Fruit fly (Drosophila melanogaster) whole organism, prepupa: Measurements from ENCODE around the gene Patsas.
A peak's percentile ranks its signal among the peaks of the same experiment; 100 is the strongest.

Experiments
- CG10631 ChIP-seq: fragments of 200-800 bp; sonication (Bioruptor generic); optimal IDR thresholded peaks from 2 replicates; lab custom pipeline; 2016; ENCODE audit warnings: missing biosample characterization, missing genetic modification characterization
- CG11762 ChIP-seq: fragments of 200-800 bp; sonication (Bioruptor generic); optimal IDR thresholded peaks from 3 replicates; lab custom pipeline; 2016; ENCODE audit warnings: missing biosample characterization, missing genetic modification characterization; ENCODE audit not compliant: insufficient read depth
- CG11902 ChIP-seq: fragments of 200-800 bp; sonication (Bioruptor generic); optimal IDR thresholded peaks from 3 replicates; lab custom pipeline; 2016; ENCODE audit warnings: missing biosample characterization, missing genetic modification characterization
- CG15336 ChIP-seq: fragments of 200-800 bp; sonication (Bioruptor generic); IDR thresholded peaks from 2 replicates; pipeline ENCODE4 v1.3.6; 2022; ENCODE audit warnings: missing biosample characterization, missing genetic modification characterization
- CG3032 ChIP-seq: fragments of 200-800 bp; optimal IDR thresholded peaks from 2 replicates; lab custom pipeline; 2019; ENCODE audit warnings: missing biosample characterization, mild to moderate bottlenecking, missing genetic modification characterization, moderate library complexity
- CG31627 ChIP-seq: fragments of 200-800 bp; sonication (Bioruptor generic); optimal IDR thresholded peaks from 3 replicates; lab custom pipeline; 2016; ENCODE audit warnings: missing biosample characterization, missing genetic modification characterization
- CG32006 ChIP-seq: fragments of 200-800 bp; sonication (Bioruptor generic); optimal IDR thresholded peaks from 3 replicates; lab custom pipeline; 2017; ENCODE audit warnings: missing biosample characterization, mild to moderate bottlenecking, missing genetic modification characterization
- CG34406 ChIP-seq: fragments of 200-800 bp; sonication (Bioruptor generic); optimal IDR thresholded peaks from 3 replicates; lab custom pipeline; 2016; ENCODE audit warnings: missing biosample characterization, missing genetic modification characterization
- CG4318 ChIP-seq: fragments of 200-800 bp; sonication (Bioruptor generic); optimal IDR thresholded peaks from 3 replicates; lab custom pipeline; 2017; ENCODE audit warnings: missing biosample characterization, mild to moderate bottlenecking, missing genetic modification characterization
- CG6163 ChIP-seq: fragments of 200-800 bp; sonication (Bioruptor generic); IDR thresholded peaks from 3 replicates; pipeline ENCODE4 v1.3.6; 2022; ENCODE audit warnings: missing biosample characterization, missing genetic modification characterization
- CG6276 ChIP-seq: fragments of 200-800 bp; sonication (Bioruptor generic); optimal IDR thresholded peaks from 2 replicates; lab custom pipeline; 2017; ENCODE audit warnings: missing biosample characterization, mild to moderate bottlenecking, missing genetic modification characterization
- CG6792 ChIP-seq: fragments of 200-800 bp; sonication (Bioruptor generic); optimal IDR thresholded peaks from 3 replicates; lab custom pipeline; 2016; ENCODE audit warnings: missing biosample characterization, missing genetic modification characterization
- CG7368 ChIP-seq: fragments of 200-800 bp; sonication (Bioruptor generic); optimal IDR thresholded peaks from 3 replicates; lab custom pipeline; 2016; ENCODE audit warnings: missing biosample characterization, missing genetic modification characterization
- CG8119 ChIP-seq: fragments of 200-800 bp; sonication (Bioruptor generic); IDR thresholded peaks from 3 replicates; pipeline ENCODE4 v1.3.6; 2022; ENCODE audit warnings: missing biosample characterization, missing genetic modification characterization
- Eip75B ChIP-seq: fragments of 200-800 bp; sonication (Bioruptor generic); optimal IDR thresholded peaks from 3 replicates; lab custom pipeline; 2016; ENCODE audit warnings: missing biosample characterization, missing genetic modification characterization
- Eip78C ChIP-seq: fragments of 200-800 bp; sonication (Bioruptor generic); peaks from one replicate; lab custom pipeline; 2016; ENCODE audit warnings: missing biosample characterization, missing genetic modification characterization
- Hr38 ChIP-seq: sonication (Bioruptor generic); optimal IDR thresholded peaks from 2 replicates; lab custom pipeline; 2016; ENCODE audit warnings: missing biosample characterization, missing genetic modification characterization
- Hr4 ChIP-seq: fragments of 200-800 bp; sonication (Bioruptor generic); optimal IDR thresholded peaks from 3 replicates; lab custom pipeline; 2016; ENCODE audit warnings: missing biosample characterization, missing genetic modification characterization
- Met ChIP-seq: fragments of 200-800 bp; sonication (Bioruptor generic); optimal IDR thresholded peaks from 3 replicates; lab custom pipeline; 2016; ENCODE audit warnings: missing biosample characterization, missing genetic modification characterization
- OdsH ChIP-seq: fragments of 200-800 bp; sonication (Bioruptor generic); optimal IDR thresholded peaks from 3 replicates; lab custom pipeline; 2016; ENCODE audit warnings: missing biosample characterization, missing genetic modification characterization
- Smox ChIP-seq: fragments of 200-800 bp; sonication (Bioruptor generic); optimal IDR thresholded peaks from 3 replicates; lab custom pipeline; 2016; ENCODE audit warnings: missing biosample characterization, missing genetic modification characterization
- Sox102F ChIP-seq: fragments of 200-800 bp; sonication (Bioruptor generic); optimal IDR thresholded peaks from 2 replicates; lab custom pipeline; 2016; ENCODE audit warnings: missing biosample characterization, mild to moderate bottlenecking, missing genetic modification characterization
- Sox14 ChIP-seq: fragments of 200-800 bp; sonication (Bioruptor generic); optimal IDR thresholded peaks from 3 replicates; lab custom pipeline; 2016; ENCODE audit warnings: missing biosample characterization, missing genetic modification characterization
- Sox15 ChIP-seq: fragments of 200-800 bp; sonication (Bioruptor generic); optimal IDR thresholded peaks from 3 replicates; lab custom pipeline; 2016; ENCODE audit warnings: missing biosample characterization, missing genetic modification characterization
- achi ChIP-seq: fragments of 200-800 bp; sonication (Bioruptor generic); optimal IDR thresholded peaks from 3 replicates; lab custom pipeline; 2016; ENCODE audit warnings: missing biosample characterization, missing genetic modification characterization
- cyc ChIP-seq: fragments of 200-800 bp; sonication (Bioruptor generic); optimal IDR thresholded peaks from 3 replicates; lab custom pipeline; 2016; ENCODE audit warnings: missing biosample characterization, missing genetic modification characterization
- eg ChIP-seq: fragments of 200-800 bp; sonication (Bioruptor generic); IDR thresholded peaks from 3 replicates; pipeline ENCODE4 v1.3.6; 2022; ENCODE audit warnings: missing biosample characterization, missing genetic modification characterization
- esn ChIP-seq: fragments of 200-800 bp; sonication (Bioruptor generic); optimal IDR thresholded peaks from 2 replicates; lab custom pipeline; 2016; ENCODE audit warnings: missing biosample characterization, mild to moderate bottlenecking, missing genetic modification characterization, moderate library complexity
- fd59A ChIP-seq: fragments of 200-800 bp; sonication (Bioruptor generic); optimal IDR thresholded peaks from 2 replicates; lab custom pipeline; 2017; ENCODE audit warnings: missing biosample characterization, mild to moderate bottlenecking, missing genetic modification characterization, missing genetic modification reagents
- fkh ChIP-seq: fragments of 200-800 bp; sonication (Bioruptor generic); optimal IDR thresholded peaks from 3 replicates; lab custom pipeline; 2017; ENCODE audit warnings: missing biosample characterization, mild to moderate bottlenecking, missing genetic modification characterization, moderate library complexity
- net ChIP-seq: fragments of 200-800 bp; sonication (Bioruptor generic); optimal IDR thresholded peaks from 3 replicates; lab custom pipeline; 2016; ENCODE audit warnings: missing biosample characterization, missing genetic modification characterization
- pdm3 ChIP-seq: fragments of 200-800 bp; sonication (Bioruptor generic); optimal IDR thresholded peaks from 3 replicates; lab custom pipeline; 2016; ENCODE audit warnings: missing biosample characterization, missing genetic modification characterization
- salr ChIP-seq, 2 experiments: fragments of 200-800 bp; sonication (Bioruptor generic); optimal IDR thresholded peaks; 3 replicates each; lab custom pipeline; 2016 to 2018; ENCODE audit warnings: missing biosample characterization in 2 of 2, missing genetic modification characterization in 2 of 2, mild to moderate bottlenecking in 1 of 2
- spab ChIP-seq: fragments of 200-800 bp; sonication (Bioruptor generic); optimal IDR thresholded peaks from 2 replicates; lab custom pipeline; 2017; ENCODE audit warnings: missing biosample characterization, mild to moderate bottlenecking, missing genetic modification characterization, missing genetic modification reagents
- svp ChIP-seq: fragments of 200-800 bp; sonication (Bioruptor generic); peaks from one replicate; lab custom pipeline; 2016; ENCODE audit warnings: missing biosample characterization, missing genetic modification characterization
- vri ChIP-seq: fragments of 200-800 bp; sonication (Bioruptor generic); optimal IDR thresholded peaks from 3 replicates; lab custom pipeline; 2016; ENCODE audit warnings: missing biosample characterization, mild to moderate bottlenecking, missing genetic modification characterization

Gene Patsas

dm6 chr2L:12120000-12120399, 16.9 kb upstream of the Patsas start:
- no peak for TF ChIP-seq Sox15 (GFP tag; lab: Kevin White, UChicago)
- peak; percentile 23 for TF ChIP-seq Eip75B
- TF ChIP-seq Smox (GFP tag; lab: Kevin White, UChicago): peak; percentile 1
- TF ChIP-seq Eip78C: peak; percentile 59
- TF ChIP-seq CG32006 (GFP tag; lab: Kevin White, UChicago): peak; percentile 44
- TF ChIP-seq Sox14 (GFP tag; lab: Kevin White, UChicago): peak; percentile 7
- TF ChIP-seq CG7368 (GFP tag; lab: Kevin White, UChicago): no peak
- peak; percentile 34 for TF ChIP-seq Hr4 (GFP tag; lab: Kevin White, UChicago)
- no peak for TF ChIP-seq CG6163
- peak; percentile 5 for TF ChIP-seq OdsH (GFP tag; lab: Kevin White, UChicago)
- peak; percentile 21 for TF ChIP-seq CG10631
- TF ChIP-seq Met (GFP tag; lab: Kevin White, UChicago): peak; percentile 26
- TF ChIP-seq CG31627: no peak
- peak; percentile 49 for TF ChIP-seq svp (GFP tag; lab: Kevin White, UChicago)
- peak; percentile 16 for TF ChIP-seq spab (GFP tag; lab: Kevin White, UChicago)
- TF ChIP-seq pdm3 (GFP tag; lab: Kevin White, UChicago): peak; percentile 11
- TF ChIP-seq achi (GFP tag; lab: Kevin White, UChicago): peak; percentile 6
- TF ChIP-seq salr (GFP tag; optimal IDR thresholded peaks at IDR 0.05; lab: Kevin White, UChicago): peak in 1 of 2 experiments; percentile 49
- TF ChIP-seq, all 60 proteins: peak for 14

dm6 chr2L:12115809-12116208, 12.7 kb upstream of the Patsas start:
- TF ChIP-seq CG8119 (GFP tag; lab: Robert Waterston, UW) (0 out of 3 replicates have a peak, but pooled peaks have one; percentile 32), Sox14 (GFP tag; lab: Kevin White, UChicago) (no peak), CG10631 (peak; percentile 0), eg (GFP tag; lab: Robert Waterston, UW) (0 out of 3 replicates have a peak, but pooled peaks have one; percentile 13), CG32006 (GFP tag; lab: Kevin White, UChicago) (peak; percentile 15), CG15336 (GFP tag; lab: Robert Waterston, UW) (peak; percentile 48), Eip78C (peak; percentile 2), cyc (GFP tag; lab: Kevin White, UChicago) (no peak), achi (GFP tag; lab: Kevin White, UChicago) (peak; percentile 15)

- no peak for TF ChIP-seq Sox14 (GFP tag; lab: Kevin White, UChicago)
- TF ChIP-seq CG4318 (GFP tag; lab: Kevin White, UChicago): no peak
- TF ChIP-seq Eip75B: no peak
- TF ChIP-seq Sox15 (GFP tag; lab: Kevin White, UChicago): no peak
- TF ChIP-seq net (GFP tag; lab: Kevin White, UChicago): no peak
- no peak for TF ChIP-seq Hr38
- no peak for TF ChIP-seq eg (GFP tag; lab: Robert Waterston, UW)
- TF ChIP-seq fd59A (GFP tag; lab: Kevin White, UChicago): no peak
- no peak for TF ChIP-seq CG34406
- no peak for TF ChIP-seq fkh (GFP tag; lab: Kevin White, UChicago)
- TF ChIP-seq pdm3 (GFP tag; lab: Kevin White, UChicago): no peak
- TF ChIP-seq Smox (GFP tag; lab: Kevin White, UChicago): no peak
- no peak for TF ChIP-seq CG6163
- no peak for TF ChIP-seq CG11902 (GFP tag; lab: Kevin White, UChicago)
- no peak for TF ChIP-seq CG11762 (GFP tag; lab: Kevin White, UChicago)
- no peak for TF ChIP-seq CG6276 (GFP tag; lab: Kevin White, UChicago)
Observed at dm6 chr2L:12114159-12114558, 11.1 kb upstream of the Patsas start, which contains the start of gene CG17211. CG17211 (plus strand) TSS chr2L:12114360.

DNA sequence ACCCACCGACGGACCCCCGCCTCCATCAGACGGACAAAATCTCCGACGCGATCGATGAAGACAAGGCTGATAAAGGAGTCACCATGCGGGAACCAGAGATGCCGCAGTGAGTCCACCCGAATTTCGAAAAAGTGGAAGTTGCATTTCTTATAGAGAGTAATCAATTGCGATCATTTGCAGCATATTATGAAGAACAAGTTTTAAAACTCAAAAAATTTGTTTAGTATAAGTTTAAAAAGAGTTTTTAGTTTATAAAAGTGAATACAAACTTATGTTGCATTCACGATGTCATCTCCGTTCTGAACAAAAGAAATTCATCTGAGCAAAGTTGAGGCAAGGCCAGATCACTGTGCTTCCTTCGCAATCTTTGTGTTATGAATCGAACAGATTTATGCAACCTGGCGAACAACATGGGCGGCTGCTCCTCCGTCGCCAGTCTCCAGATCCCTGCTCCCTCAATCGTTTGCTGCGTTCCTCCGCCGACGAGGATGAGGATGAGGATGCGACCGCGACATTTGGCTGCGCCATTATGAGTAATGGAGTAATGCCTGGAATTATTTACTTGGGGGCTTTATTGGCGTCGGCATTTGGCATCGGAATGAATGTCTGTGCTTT, 10.0 kb upstream of the Patsas start:
- TF ChIP-seq Met (GFP tag; lab: Kevin White, UChicago) (peak; percentile 18), CG15336 (GFP tag; lab: Robert Waterston, UW) (no peak), esn (peak; percentile 39), CG6792 (GFP tag; lab: Kevin White, UChicago) (no peak), CG32006 (GFP tag; lab: Kevin White, UChicago) (no peak), svp (GFP tag; lab: Kevin White, UChicago) (peak; percentile 71), Sox102F (GFP tag; lab: Kevin White, UChicago) (peak; percentile 43), CG3032 (tag; lab: Kevin White, UChicago) (peak; percentile 19), CG6163 (no peak), Sox14 (GFP tag; lab: Kevin White, UChicago) (peak; percentile 1), Eip78C (peak; percentile 55), vri (GFP tag; lab: Kevin White, UChicago) (peak; percentile 44), salr (GFP tag; optimal IDR thresholded peaks at IDR 0.05; lab: Kevin White, UChicago) (peak in 1 of 2 experiments; percentile 47)
